Worm (Caenorhabditis elegans) whole organism, L3 larva: ENCODE results near the gene cux-7.

Source experiments
- R02D3.7 ChIP-seq: fragments of 150-350 bp; optimal IDR thresholded peaks from 2 replicates; lab custom pipeline; 2014; ENCODE audit warnings: missing biosample characterization, missing genetic modification characterization
- ama-1 ChIP-seq: fragments of 150-350 bp; optimal IDR thresholded peaks from 2 replicates; lab custom pipeline; 2018
- ceh-16 ChIP-seq: sonication (generic microtip); optimal IDR thresholded peaks from 2 replicates; lab custom pipeline; 2017; ENCODE audit warnings: missing biosample characterization, missing genetic modification characterization
- ceh-28 ChIP-seq: fragments of 150-350 bp; optimal IDR thresholded peaks from 2 replicates; lab custom pipeline; 2014; ENCODE audit warnings: missing biosample characterization, missing genetic modification reagents, missing genetic modification characterization
- ceh-82 ChIP-seq: fragments of 150-350 bp; optimal IDR thresholded peaks from 2 replicates; lab custom pipeline; 2014; ENCODE audit warnings: missing biosample characterization, missing genetic modification characterization
- daf-12 ChIP-seq: fragments of 150-350 bp; optimal IDR thresholded peaks from 2 replicates; lab custom pipeline; 2014; ENCODE audit warnings: missing biosample characterization, missing genetic modification reagents, missing genetic modification characterization
- egl-5 ChIP-seq: fragments of 150-350 bp; optimal IDR thresholded peaks from 2 replicates; lab custom pipeline; 2017; ENCODE audit warnings: missing biosample characterization, missing genetic modification reagents, missing genetic modification characterization, inconsistent platforms
- elt-1 ChIP-seq: fragments of 150-350 bp; optimal IDR thresholded peaks from 2 replicates; lab custom pipeline; 2014; ENCODE audit warnings: missing biosample characterization, missing genetic modification characterization
- elt-2 ChIP-seq: sonication (generic microtip); optimal IDR thresholded peaks from 2 replicates; lab custom pipeline; 2016; ENCODE audit warnings: missing genetic modification reagents, mild to moderate bottlenecking, missing genetic modification characterization, missing compliant biosample characterization
- elt-3 ChIP-seq, 3 experiments: fragments of 150-350 bp in 1 of 3; sonication (generic microtip) in 2 of 3; optimal IDR thresholded peaks; 2 replicates in 2 of 3; 4 replicates in 1 of 3; lab custom pipeline; 2014 to 2017; ENCODE audit warnings: missing biosample characterization in 3 of 3, missing genetic modification characterization in 3 of 3
- eor-1 ChIP-seq, 2 experiments: fragments of 150-350 bp; optimal IDR thresholded peaks; 2 replicates each; lab custom pipeline; 2014 to 2018; ENCODE audit warnings: missing biosample characterization in 2 of 2, missing genetic modification characterization in 2 of 2
- fkh-2 ChIP-seq: fragments of 150-350 bp; optimal IDR thresholded peaks from 2 replicates; lab custom pipeline; 2014; ENCODE audit warnings: missing biosample characterization, missing genetic modification reagents, missing genetic modification characterization
- fos-1 ChIP-seq: fragments of 150-350 bp; optimal IDR thresholded peaks from 2 replicates; lab custom pipeline; 2014; ENCODE audit warnings: missing biosample characterization, missing genetic modification characterization
- hmg-11 ChIP-seq: sonication (generic microtip); optimal IDR thresholded peaks from 2 replicates; lab custom pipeline; 2016; ENCODE audit warnings: missing genetic modification characterization, missing compliant biosample characterization
- jun-1 ChIP-seq: fragments of 150-350 bp; optimal IDR thresholded peaks from 2 replicates; lab custom pipeline; 2014; ENCODE audit warnings: missing biosample characterization, missing genetic modification reagents, missing genetic modification characterization
- lin-15B ChIP-seq: fragments of 150-350 bp; optimal IDR thresholded peaks from 2 replicates; lab custom pipeline; 2014; ENCODE audit warnings: missing biosample characterization, missing genetic modification characterization
- lin-39 ChIP-seq: fragments of 150-350 bp; optimal IDR thresholded peaks from 2 replicates; lab custom pipeline; 2018; ENCODE audit warnings: missing biosample characterization, missing genetic modification reagents, missing genetic modification characterization
- mml-1 ChIP-seq: fragments of 150-350 bp; sonication (generic microtip); optimal IDR thresholded peaks from 3 replicates; lab custom pipeline; 2014; ENCODE audit warnings: missing biosample characterization, missing genetic modification characterization
- nfya-1 ChIP-seq: sonication (generic microtip); optimal IDR thresholded peaks from 2 replicates; lab custom pipeline; 2017; ENCODE audit warnings: missing genetic modification characterization, mild to moderate bottlenecking, missing compliant biosample characterization, antibody characterized with exemption, moderate library complexity; ENCODE audit not compliant: insufficient read depth
- nhr-11 ChIP-seq: fragments of 150-350 bp; optimal IDR thresholded peaks from 2 replicates; lab custom pipeline; 2014; ENCODE audit warnings: missing biosample characterization, missing genetic modification characterization
- nhr-12 ChIP-seq: fragments of 150-350 bp; optimal IDR thresholded peaks from 2 replicates; lab custom pipeline; 2014; ENCODE audit warnings: missing biosample characterization, missing genetic modification characterization
- nhr-237 ChIP-seq: fragments of 150-350 bp; optimal IDR thresholded peaks from 2 replicates; lab custom pipeline; 2014; ENCODE audit warnings: missing biosample characterization, missing genetic modification characterization
- nhr-25 ChIP-seq: sonication (generic microtip); optimal IDR thresholded peaks from 2 replicates; lab custom pipeline; 2017; ENCODE audit warnings: missing biosample characterization, missing genetic modification characterization
- nhr-76 ChIP-seq: fragments of 150-350 bp; sonication (generic microtip); optimal IDR thresholded peaks from 5 replicates; lab custom pipeline; 2014; ENCODE audit warnings: missing biosample characterization, missing genetic modification characterization
- pha-4 ChIP-seq: fragments of 150-350 bp; optimal IDR thresholded peaks from 2 replicates; lab custom pipeline; 2014; ENCODE audit warnings: missing biosample characterization, missing genetic modification reagents, missing genetic modification characterization
- pqm-1 ChIP-seq: fragments of 150-350 bp; optimal IDR thresholded peaks from 2 replicates; lab custom pipeline; 2017; ENCODE audit warnings: missing biosample characterization, missing genetic modification characterization, inconsistent platforms
- sea-2 ChIP-seq: fragments of 150-350 bp; sonication (generic microtip); optimal IDR thresholded peaks from 4 replicates; lab custom pipeline; 2014; ENCODE audit warnings: missing biosample characterization, missing genetic modification reagents, missing genetic modification characterization
- unc-39 ChIP-seq: sonication (generic microtip); optimal IDR thresholded peaks from 4 replicates; lab custom pipeline; 2017; ENCODE audit warnings: missing biosample characterization, missing genetic modification characterization
- zag-1 ChIP-seq: fragments of 150-350 bp; optimal IDR thresholded peaks from 2 replicates; lab custom pipeline; 2014; ENCODE audit warnings: missing biosample characterization, missing genetic modification characterization
- ztf-4 ChIP-seq: fragments of 150-350 bp; optimal IDR thresholded peaks from 2 replicates; lab custom pipeline; 2014; ENCODE audit warnings: missing biosample characterization, missing genetic modification characterization

The cux-7 gene

ce11 chrIII:7530830-7531229 is 10.2 kb upstream of the cux-7 start:
- TF ChIP-seq egl-5 (tag; lab: Kevin White, UChicago): no peak
- TF ChIP-seq lin-39 (tag; lab: Kevin White, UChicago): no peak
- no peak for TF ChIP-seq zag-1 (tag; lab: Kevin White, UChicago)
- TF ChIP-seq pqm-1 (tag; lab: Kevin White, UChicago): no peak
- TF ChIP-seq nhr-12 (tag; lab: Kevin White, UChicago): no peak
- no peak for TF ChIP-seq daf-12
- no peak for TF ChIP-seq ama-1

ce11 chrIII:7530108-7530507 is 9.5 kb upstream of the cux-7 start:
- no peak for TF ChIP-seq pqm-1 (tag; lab: Kevin White, UChicago)
- TF ChIP-seq R02D3.7 (tag; lab: Kevin White, UChicago): no peak
- no peak for TF ChIP-seq ceh-82
- no peak for TF ChIP-seq ztf-4 (tag; lab: Kevin White, UChicago)
- no peak for TF ChIP-seq lin-15B (tag; lab: Kevin White, UChicago)
- TF ChIP-seq nhr-11 (tag; lab: Kevin White, UChicago): no peak
- no peak for TF ChIP-seq ceh-28 (tag; lab: Kevin White, UChicago)
- TF ChIP-seq ceh-16 (tag; lab: Kevin White, UChicago): no peak
- TF ChIP-seq elt-2 (tag; lab: Kevin White, UChicago): no peak

ce11 chrIII:7526974-7527466 is 6.4 kb upstream of the cux-7 start:
- TF ChIP-seq nfya-1 (peak; percentile 76), ceh-16 (tag; lab: Kevin White, UChicago) (no peak)

- no peak for TF ChIP-seq lin-39 (tag; lab: Kevin White, UChicago)
- TF ChIP-seq pqm-1 (tag; lab: Kevin White, UChicago): no peak
- TF ChIP-seq ceh-28 (tag; lab: Kevin White, UChicago): no peak
- no peak for TF ChIP-seq hmg-11
- no peak for TF ChIP-seq jun-1 (tag; lab: Kevin White, UChicago)
- no peak for TF ChIP-seq elt-1 (tag; lab: Kevin White, UChicago)
- TF ChIP-seq ceh-16 (tag; lab: Kevin White, UChicago): no peak
- peak; percentile 72 for TF ChIP-seq nfya-1
These were observed 4.2 kb upstream of the cux-7 start for ce11 chrIII:7524830-7525344.

- TF ChIP-seq nhr-76 (tag; lab: Kevin White, UChicago): no peak
- TF ChIP-seq nhr-25 (tag; lab: Kevin White, UChicago): no peak
- no peak for TF ChIP-seq R02D3.7 (tag; lab: Kevin White, UChicago)
- no peak for TF ChIP-seq fos-1 (tag; lab: Kevin White, UChicago)
- no peak for TF ChIP-seq fkh-2 (tag; lab: Kevin White, UChicago)
- TF ChIP-seq unc-39 (tag; lab: Kevin White, UChicago): no peak
- no peak for TF ChIP-seq mml-1 (tag; lab: Kevin White, UChicago)
- no peak for TF ChIP-seq zag-1 (tag; lab: Kevin White, UChicago)
- TF ChIP-seq lin-15B (tag; lab: Kevin White, UChicago): no peak
- TF ChIP-seq pqm-1 (tag; lab: Kevin White, UChicago): no peak
These were observed 518 bp upstream of the cux-7 start, which contains the start of gene lig-4 for ce11 chrIII:7521163-7521562. TSS of gene lig-4 (plus strand) at chrIII:7521463.

- no peak for TF ChIP-seq pha-4 (tag; lab: Kevin White, UChicago)
- no peak for TF ChIP-seq egl-5 (tag; lab: Kevin White, UChicago)
- TF ChIP-seq nhr-237 (tag; lab: Kevin White, UChicago): no peak
- no peak for TF ChIP-seq nfya-1
- TF ChIP-seq sea-2 (GFP tag; lab: Kevin White, UChicago): no peak
- TF ChIP-seq eor-1 (tag; optimal IDR thresholded peaks at IDR 0.05; lab: Kevin White, UChicago): no peak
These were observed 2.2 kb downstream of the cux-7 start, which contains the start of gene clk-2 for ce11 chrIII:7518424-7518823. TSS of gene clk-2 (minus strand) at chrIII:7518524.

- TF ChIP-seq pqm-1 (tag; lab: Kevin White, UChicago) (peak; percentile 43), elt-2 (tag; lab: Kevin White, UChicago) (peak; percentile 25), ceh-82 (no peak), elt-3 (tag; optimal IDR thresholded peaks at IDR 0.05; lab: Kevin White, UChicago) (no peak)
These were observed 12.5 kb downstream of the cux-7 start, which contains the start of gene cls-1 for ce11 chrIII:7508128-7508635. TSS of gene cls-1 (plus strand) at chrIII:7508178.
